Fruit fly (Drosophila melanogaster): Measurements from ENCODE around the gene ppk21.

Gene ppk21

dm6 chr3R:29675333-29675732 is 10.8 kb downstream of the ppk21 start, which contains the start of the genes Bub3 and Cap-D2 (continued):
- no peak for TF ChIP-seq TFAM (GFP tag; optimal IDR thresholded peaks at IDR 0.05)
- TF ChIP-seq Stat92E (GFP tag; optimal IDR thresholded peaks at IDR 0.05): no peak
- no peak for TF ChIP-seq dmrt99B (tag; optimal IDR thresholded peaks at IDR 0.05)
- TF ChIP-seq stwl (tag; optimal IDR thresholded peaks at IDR 0.05): peak; percentile 71
- TF ChIP-seq CG30431 (GFP tag; optimal IDR thresholded peaks at IDR 0.05): peak; percentile 21
- peak; percentile 12 for TF ChIP-seq CG6654 (GFP tag; optimal IDR thresholded peaks at IDR 0.05)
- TF ChIP-seq exex (tag; optimal IDR thresholded peaks at IDR 0.05): no peak
- peak; percentile 75 for TF ChIP-seq CG9817 (tag; optimal IDR thresholded peaks at IDR 0.05)
- TF ChIP-seq nerfin-1 (tag; optimal IDR thresholded peaks at IDR 0.05): peak; percentile 27
- TF ChIP-seq CG13296 (GFP tag; optimal IDR thresholded peaks at IDR 0.05): no peak
- TF ChIP-seq crc (GFP tag; optimal IDR thresholded peaks at IDR 0.05): peak; percentile 56
- TF ChIP-seq Atf3 (GFP tag; optimal IDR thresholded peaks at IDR 0.05): peak; percentile 45
- no peak for TF ChIP-seq sr (GFP tag; IDR thresholded peaks at IDR 0.05)
- TF ChIP-seq Bteb2 (GFP tag; optimal IDR thresholded peaks at IDR 0.05): peak; percentile 62
- peak; percentile 14 for TF ChIP-seq CG7928 (GFP tag; optimal IDR thresholded peaks at IDR 0.05)
- no peak for TF ChIP-seq CG17612 (GFP tag; IDR thresholded peaks at IDR 0.05)
- TF ChIP-seq gsb-n (tag; optimal IDR thresholded peaks at IDR 0.05): no peak
- TF ChIP-seq lbe (GFP tag; optimal IDR thresholded peaks at IDR 0.05): no peak
- TF ChIP-seq CG32532 (GFP tag; IDR thresholded peaks at IDR 0.05): peak; percentile 67
- TF ChIP-seq Rx (GFP tag; IDR thresholded peaks at IDR 0.05): peak; percentile 34; the same call in 1 of the 2 replicates
- TF ChIP-seq Fer1 (GFP tag; optimal IDR thresholded peaks at IDR 0.05): no peak
- TF ChIP-seq CG6765 (GFP tag; optimal IDR thresholded peaks at IDR 0.05): peak; percentile 7
- TF ChIP-seq twi (tag; optimal IDR thresholded peaks at IDR 0.05): peak; percentile 51
- TF ChIP-seq CG17568 (GFP tag; optimal IDR thresholded peaks at IDR 0.05): no peak
- no peak for TF ChIP-seq CG17359 (tag; optimal IDR thresholded peaks at IDR 0.05)
- peak; percentile 75 for TF ChIP-seq CG6791 (GFP tag; IDR thresholded peaks at IDR 0.05; ENCODE audit: partially characterized antibody)
- TF ChIP-seq CG15696 (tag; optimal IDR thresholded peaks at IDR 0.05): peak; percentile 69
- TF ChIP-seq CG7963 (GFP tag; IDR thresholded peaks at IDR 0.05; ENCODE audit: partially characterized antibody): peak; percentile 71
- TF ChIP-seq corto (GFP tag; optimal IDR thresholded peaks at IDR 0.05): no peak
- no peak for TF ChIP-seq usp (GFP tag; optimal IDR thresholded peaks at IDR 0.05)
- no peak for TF ChIP-seq CG1832 (GFP tag; optimal IDR thresholded peaks at IDR 0.05)
- no peak for TF ChIP-seq CG11560 (tag; IDR thresholded peaks at IDR 0.05)
- TF ChIP-seq Rfx (GFP tag; IDR thresholded peaks at IDR 0.05): peak; percentile 58
- TF ChIP-seq Ada2b (GFP tag; IDR thresholded peaks at IDR 0.05): peak; percentile 72
- TF ChIP-seq CG1647 (GFP tag; optimal IDR thresholded peaks at IDR 0.05): peak; percentile 62
- peak; percentile 69 for TF ChIP-seq H2.0 (GFP tag; IDR thresholded peaks at IDR 0.05)
- peak; percentile 70 for TF ChIP-seq CG14441 (GFP tag; IDR thresholded peaks at IDR 0.05)
- peak; percentile 43; the same call in 1 of the 2 replicates for TF ChIP-seq CG6272 (GFP tag; IDR thresholded peaks at IDR 0.05)
- no peak for TF ChIP-seq cas (GFP tag; IDR thresholded peaks at IDR 0.05)
- TF ChIP-seq CkIIα-i1 (GFP tag; IDR thresholded peaks at IDR 0.05): no peak
- TF ChIP-seq CG10209 (GFP tag; optimal IDR thresholded peaks at IDR 0.05): peak; percentile 43
- TF ChIP-seq CHES-1-like (GFP tag; optimal IDR thresholded peaks at IDR 0.05): peak; percentile 89
- TF ChIP-seq Dip3 (GFP tag; optimal IDR thresholded peaks at IDR 0.05): peak; percentile 72
- TF ChIP-seq CG14667 (GFP tag; IDR thresholded peaks at IDR 0.05): peak; percentile 54
- no peak for TF ChIP-seq CG17912 (GFP tag; optimal IDR thresholded peaks at IDR 0.05)
- TF ChIP-seq row (GFP tag; IDR thresholded peaks at IDR 0.05): peak; percentile 91
- TF ChIP-seq CG1529 (GFP tag; optimal IDR thresholded peaks at IDR 0.05): no peak
- peak; percentile 66 for TF ChIP-seq NfI (GFP tag; optimal IDR thresholded peaks at IDR 0.05)
- TF ChIP-seq Hsf (GFP tag; optimal IDR thresholded peaks at IDR 0.05): peak; percentile 85
- no peak for TF ChIP-seq CG18262 (tag; optimal IDR thresholded peaks at IDR 0.05)
- no peak for TF ChIP-seq pfk (GFP tag; optimal IDR thresholded peaks at IDR 0.05)

Measured in whole organism, embryonic.